Fruit fly (Drosophila melanogaster) whole organism: Measurements from ENCODE around the gene Cog2.

Source experiments
- CG8478 ChIP-seq: fragments of >200 bp; optimal IDR thresholded peaks from 2 replicates; lab custom pipeline; 2018; ENCODE audit warnings: inconsistent platforms
- Dll ChIP-seq: fragments of >200 bp; optimal IDR thresholded peaks from 2 replicates; lab custom pipeline; 2017
- EcR ChIP-seq, 2 experiments: fragments of >200 bp; optimal IDR thresholded peaks; 2 replicates each; lab custom pipeline; 2017; ENCODE audit warnings: missing biosample characterization in 2 of 2, missing genetic modification characterization in 2 of 2, missing genetic modification reagents in 2 of 2
- pan ChIP-seq: fragments of >200 bp; optimal IDR thresholded peaks from 2 replicates; lab custom pipeline; 2017
- psq ChIP-seq: fragments of >200 bp; optimal IDR thresholded peaks from 2 replicates; lab custom pipeline; 2017
- usp ChIP-seq: fragments of >200 bp; optimal IDR thresholded peaks from 2 replicates; lab custom pipeline; 2017; ENCODE audit warnings: missing biosample characterization, missing genetic modification characterization, mixed read lengths

DNA sequence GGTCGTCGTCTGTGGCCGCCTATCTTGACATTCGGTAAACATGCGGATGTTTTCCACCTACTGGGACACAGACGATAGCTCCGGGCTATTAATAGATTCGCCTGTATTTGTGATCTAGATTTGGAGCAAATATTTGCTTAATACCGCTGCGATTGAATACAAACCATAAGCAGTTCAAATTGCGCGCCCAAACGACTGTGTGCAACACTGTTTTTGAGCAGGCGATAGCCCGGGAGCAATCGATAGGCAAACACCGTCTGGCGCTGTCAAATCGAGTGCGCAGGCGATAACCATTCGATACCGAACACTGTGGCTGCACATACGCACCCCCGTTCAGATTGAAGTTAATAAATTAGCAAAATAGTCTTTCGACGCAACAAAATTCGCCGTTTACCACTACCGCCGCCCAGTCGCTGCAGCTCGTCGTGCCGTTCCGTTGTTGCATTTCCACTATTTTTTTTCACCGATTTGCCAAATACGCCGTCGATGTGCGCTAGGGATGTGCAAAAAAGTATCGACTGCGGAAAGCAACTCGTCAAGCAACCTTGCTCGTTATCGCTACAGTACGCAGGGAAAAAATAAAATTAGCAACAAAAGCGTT lies 46.8 kb upstream of the Cog2 start, which contains the start of gene Atx2:
- TF ChIP-seq pan (lab: Kevin White, UChicago), result no peak
- no peak for TF ChIP-seq EcR (GFP tag; optimal IDR thresholded peaks at IDR 0.05; lab: Kevin White, UChicago)
- no peak for TF ChIP-seq Dll (lab: Kevin White, UChicago)
- TF ChIP-seq usp (GFP tag; lab: Kevin White, UChicago), result no peak
- TF ChIP-seq CG8478 (lab: Kevin White, UChicago), result no peak
- TF ChIP-seq psq, result no peak
